Worm (Caenorhabditis elegans): Measurements from ENCODE around the gene ccz-1.

DNA sequence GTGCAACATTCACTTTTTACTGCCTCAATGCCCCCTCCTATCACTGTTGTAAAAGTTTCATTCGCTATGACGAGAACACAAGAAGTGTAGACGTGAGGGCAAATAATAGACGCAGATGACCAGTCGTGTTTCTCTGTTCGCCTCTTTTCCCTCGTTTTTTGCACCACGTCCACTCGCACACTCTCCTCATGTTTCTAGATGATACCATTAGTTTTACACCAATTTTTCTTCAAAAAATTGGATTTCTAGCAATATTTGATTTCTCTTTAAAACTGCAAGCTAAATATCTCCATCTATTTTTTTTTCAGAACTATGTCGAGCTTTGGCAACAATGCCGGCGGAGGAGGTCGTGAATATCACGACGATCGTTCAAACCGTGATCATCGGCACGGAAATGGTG is 13.6 kb upstream of the ccz-1 start, which contains the start of gene rde-12:
- TF ChIP-seq ama-1 (optimal IDR thresholded peaks at IDR 0.05) (no peak), hmg-11 (tag; optimal IDR thresholded peaks at IDR 0.05) (no peak), zag-1 (tag; optimal IDR thresholded peaks at IDR 0.05) (no peak)
